Fruit fly (Drosophila melanogaster) whole organism, embryonic: ENCODE measurements around the gene ppk11.

Experiments used
- Aef1 ChIP-seq: fragments of 200-800 bp; sonication (Bioruptor generic); IDR thresholded peaks from 3 replicates; pipeline ENCODE4 v1.3.6; 2022; ENCODE audit warnings: missing biosample characterization, missing genetic modification characterization
- Awh ChIP-seq: fragments of 200-800 bp; sonication (Bioruptor generic); IDR thresholded peaks from 2 replicates; pipeline ENCODE4, ENCODE4 v1.3.6; 2022; ENCODE audit warnings: missing biosample characterization, missing genetic modification characterization
- CG10274 ChIP-seq: fragments of 200-800 bp; sonication (Bioruptor generic); optimal IDR thresholded peaks from 3 replicates; lab custom pipeline; 2017; ENCODE audit warnings: missing biosample characterization, mild to moderate bottlenecking, missing genetic modification characterization
- CG10543 ChIP-seq: fragments of 200-800 bp; sonication (Bioruptor generic); optimal IDR thresholded peaks from 3 replicates; lab custom pipeline; 2017; ENCODE audit warnings: missing biosample characterization, mild to moderate bottlenecking, missing genetic modification characterization, moderate library complexity
- CG10654 ChIP-seq: fragments of 200-800 bp; sonication (Bioruptor generic); optimal IDR thresholded peaks from 2 replicates; lab custom pipeline; 2016; ENCODE audit warnings: missing biosample characterization, missing genetic modification characterization
- CG12769 ChIP-seq: fragments of 200-800 bp; sonication (Bioruptor generic); optimal IDR thresholded peaks from 2 replicates; lab custom pipeline; 2019; ENCODE audit warnings: missing biosample characterization, mild to moderate bottlenecking, missing genetic modification characterization, moderate library complexity
- CG13894 ChIP-seq: fragments of 200-800 bp; sonication (Bioruptor generic); optimal IDR thresholded peaks from 3 replicates; lab custom pipeline; 2018; ENCODE audit warnings: missing biosample characterization, mild to moderate bottlenecking, missing genetic modification characterization, moderate library complexity
- CG14014 ChIP-seq: fragments of 200-800 bp; sonication (Bioruptor generic); IDR thresholded peaks from 2 replicates; pipeline ENCODE4 v1.3.6; 2022; ENCODE audit warnings: missing biosample characterization, missing genetic modification characterization
- CG2199 ChIP-seq: fragments of 200-800 bp; sonication (Bioruptor generic); IDR thresholded peaks from 3 replicates; pipeline ENCODE4 v1.3.6; 2022; ENCODE audit warnings: missing biosample characterization, missing genetic modification characterization
- CG33213 ChIP-seq: fragments of 200-800 bp; sonication (Bioruptor generic); optimal IDR thresholded peaks from 3 replicates; lab custom pipeline; 2016; ENCODE audit warnings: missing biosample characterization, missing genetic modification characterization
- CG3407 ChIP-seq: fragments of 200-800 bp; sonication (Bioruptor generic); optimal IDR thresholded peaks from 2 replicates; lab custom pipeline; 2018; ENCODE audit warnings: missing biosample characterization, mild to moderate bottlenecking, missing genetic modification characterization
- CG42726 ChIP-seq: fragments of 200-800 bp; sonication (Bioruptor generic); IDR thresholded peaks from 2 replicates; pipeline ENCODE4 v1.3.6; 2022; ENCODE audit warnings: missing biosample characterization, missing genetic modification characterization; ENCODE audit not compliant: partially characterized antibody
- CG8089 ChIP-seq: fragments of 200-800 bp; sonication (Bioruptor generic); optimal IDR thresholded peaks from 3 replicates; lab custom pipeline; 2016; ENCODE audit warnings: missing biosample characterization, missing genetic modification characterization
- Dek ChIP-seq: fragments of 200-800 bp; sonication (Bioruptor generic); optimal IDR thresholded peaks from 3 replicates; lab custom pipeline; 2019; ENCODE audit warnings: missing biosample characterization, mild to moderate bottlenecking, missing genetic modification characterization, moderate library complexity
- Ets97D ChIP-seq: fragments of 200-800 bp; sonication (Bioruptor generic); optimal IDR thresholded peaks from 3 replicates; lab custom pipeline; 2016; ENCODE audit warnings: missing biosample characterization, missing genetic modification characterization
- Hey ChIP-seq: fragments of 200-800 bp; sonication (Bioruptor generic); optimal IDR thresholded peaks from 3 replicates; lab custom pipeline; 2018; ENCODE audit warnings: missing biosample characterization, mild to moderate bottlenecking, missing genetic modification characterization
- HmgZ ChIP-seq: fragments of 200-800 bp; sonication (Bioruptor generic); optimal IDR thresholded peaks from 2 replicates; lab custom pipeline; 2018; ENCODE audit warnings: missing biosample characterization, mild to moderate bottlenecking, missing genetic modification characterization
- Hmr ChIP-seq: fragments of 200-800 bp; sonication (Bioruptor generic); optimal IDR thresholded peaks from 3 replicates; lab custom pipeline; 2017; ENCODE audit warnings: mild to moderate bottlenecking, missing biosample characterization, missing genetic modification reagents, missing genetic modification characterization
- Med ChIP-seq: fragments of 200-800 bp; sonication (Bioruptor generic); peaks from one replicate; lab custom pipeline; 2016; ENCODE audit warnings: missing biosample characterization, missing genetic modification characterization, mild to moderate bottlenecking, inconsistent platforms, moderate library complexity
- Meics ChIP-seq: fragments of 200-800 bp; sonication (Bioruptor generic); optimal IDR thresholded peaks from 2 replicates; lab custom pipeline; 2017; ENCODE audit warnings: missing biosample characterization, mild to moderate bottlenecking, missing genetic modification characterization
- Nf-YC ChIP-seq: fragments of 200-800 bp; optimal IDR thresholded peaks from 3 replicates; lab custom pipeline; 2019; ENCODE audit warnings: missing biosample characterization, mild to moderate bottlenecking, missing genetic modification characterization, moderate library complexity
- Pdp1 ChIP-seq, 2 experiments: fragments of 200-800 bp; sonication (Bioruptor generic); optimal IDR thresholded peaks; 3 replicates each; lab custom pipeline; 2016; ENCODE audit warnings: missing biosample characterization in 2 of 2, missing genetic modification characterization in 2 of 2, mild to moderate bottlenecking in 1 of 2, moderate library complexity in 1 of 2
- Sry-δ ChIP-seq: fragments of 200-800 bp; sonication (Bioruptor generic); optimal IDR thresholded peaks from 2 replicates; lab custom pipeline; 2016; ENCODE audit warnings: missing biosample characterization, missing genetic modification characterization
- abd-A ChIP-seq: fragments of 200-800 bp; sonication (Bioruptor generic); optimal IDR thresholded peaks from 3 replicates; lab custom pipeline; 2019; ENCODE audit warnings: missing biosample characterization, mild to moderate bottlenecking, missing genetic modification characterization, moderate library complexity
- ara ChIP-seq: fragments of 200-800 bp; sonication (Bioruptor generic); IDR thresholded peaks from 2 replicates; pipeline ENCODE4 v1.3.6; 2022; ENCODE audit warnings: missing biosample characterization, missing genetic modification characterization
- ci ChIP-seq: fragments of 200-800 bp; sonication (Bioruptor generic); IDR thresholded peaks from 3 replicates; pipeline ENCODE4 v1.3.6; 2022; ENCODE audit warnings: missing biosample characterization, missing genetic modification characterization
- cwo ChIP-seq: fragments of 200-800 bp; sonication (Bioruptor generic); optimal IDR thresholded peaks from 3 replicates; lab custom pipeline; 2017; ENCODE audit warnings: missing biosample characterization, missing genetic modification characterization, mild to moderate bottlenecking, moderate library complexity, missing genetic modification reagents
- dimm ChIP-seq: fragments of 200-800 bp; sonication (Bioruptor generic); IDR thresholded peaks from 2 replicates; pipeline ENCODE4 v1.3.6; 2022; ENCODE audit warnings: missing biosample characterization, missing genetic modification characterization
- grau ChIP-seq: fragments of 200-800 bp; optimal IDR thresholded peaks from 3 replicates; lab custom pipeline; 2019; ENCODE audit warnings: missing biosample characterization, mild to moderate bottlenecking, missing genetic modification characterization, moderate library complexity
- grn ChIP-seq: fragments of 200-800 bp; sonication (Bioruptor generic); optimal IDR thresholded peaks from 3 replicates; lab custom pipeline; 2017; ENCODE audit warnings: missing biosample characterization, missing genetic modification characterization
- gsb-n ChIP-seq: fragments of 200-800 bp; sonication (Bioruptor generic); optimal IDR thresholded peaks from 3 replicates; lab custom pipeline; 2018; ENCODE audit warnings: missing biosample characterization, mild to moderate bottlenecking, missing genetic modification characterization
- lbe ChIP-seq: fragments of 200-800 bp; sonication (Bioruptor generic); optimal IDR thresholded peaks from 2 replicates; lab custom pipeline; 2016; ENCODE audit warnings: missing biosample characterization, mild to moderate bottlenecking, missing genetic modification characterization
- org-1 ChIP-seq: fragments of 200-800 bp; sonication (Bioruptor generic); optimal IDR thresholded peaks from 2 replicates; lab custom pipeline; 2017; ENCODE audit warnings: missing biosample characterization, missing genetic modification characterization
- pros ChIP-seq: fragments of 200-800 bp; sonication (Bioruptor generic); optimal IDR thresholded peaks from 3 replicates; lab custom pipeline; 2019; ENCODE audit warnings: missing biosample characterization, mild to moderate bottlenecking, missing genetic modification characterization, moderate library complexity
- rib ChIP-seq: fragments of 200-800 bp; sonication (Bioruptor generic); IDR thresholded peaks from 2 replicates; pipeline ENCODE4 v1.3.6; 2022; ENCODE audit warnings: missing biosample characterization, missing genetic modification characterization
- sd ChIP-seq: fragments of 200-800 bp; sonication (Bioruptor generic); optimal IDR thresholded peaks from 3 replicates; lab custom pipeline; 2018; ENCODE audit warnings: missing biosample characterization, mild to moderate bottlenecking, missing genetic modification characterization, moderate library complexity
- sens ChIP-seq: fragments of 200-800 bp; sonication (Bioruptor generic); peaks from one replicate; lab custom pipeline; 2016; ENCODE audit warnings: missing biosample characterization, missing genetic modification characterization
- sr ChIP-seq: fragments of 200-800 bp; sonication (Bioruptor generic); IDR thresholded peaks from 3 replicates; pipeline ENCODE4 v1.3.6; 2022; ENCODE audit warnings: missing biosample characterization, missing genetic modification characterization

Gene ppk11

dm6 chr2L:9785917-9786432 lies 11.1 kb upstream of the ppk11 start (continued):
- peak; percentile 1 for TF ChIP-seq grau (tag; lab: Kevin White, UChicago)
- TF ChIP-seq CG12769 (tag; lab: Kevin White, UChicago) = peak; percentile 15
- TF ChIP-seq CG33213 (GFP tag; lab: Kevin White, UChicago) = no peak
- no peak for TF ChIP-seq CG3407
- TF ChIP-seq Nf-YC (tag; lab: Kevin White, UChicago) = peak; percentile 44
- 0 out of 2 replicates have a peak, but pooled peaks have one; percentile 20 for TF ChIP-seq Awh (GFP tag; lab: Robert Waterston, UW)
- no peak for TF ChIP-seq dimm (GFP tag; lab: Robert Waterston, UW)
- TF ChIP-seq sd = peak; percentile 51
- peak; percentile 5 for TF ChIP-seq lbe (GFP tag; lab: Kevin White, UChicago)
- TF ChIP-seq Pdp1 (GFP tag; optimal IDR thresholded peaks at IDR 0.05; lab: Kevin White, UChicago) = peak in 1 of 2 experiments; percentile 58
- 0 out of 2 replicates have a peak, but pooled peaks have one; percentile 18 for TF ChIP-seq CG14014 (GFP tag; lab: Robert Waterston, UW)
- peak; percentile 7 for TF ChIP-seq pros (GFP tag; lab: Kevin White, UChicago)
- TF ChIP-seq Ets97D (GFP tag; lab: Kevin White, UChicago) = no peak
- no peak for TF ChIP-seq org-1
- TF ChIP-seq ci (GFP tag; lab: Robert Waterston, UW) = no peak
- peak; percentile 30 for TF ChIP-seq Hmr
- no peak for TF ChIP-seq Dek (tag; lab: Kevin White, UChicago)
- TF ChIP-seq CG13894 (tag; lab: Kevin White, UChicago) = peak; percentile 60
- TF ChIP-seq ara = 0 out of 2 replicates have a peak, but pooled peaks have one; percentile 7
- TF ChIP-seq rib (GFP tag; lab: Robert Waterston, UW) = 0 out of 2 replicates have a peak, but pooled peaks have one; percentile 22
- no peak for TF ChIP-seq CG8089
- TF ChIP-seq abd-A (tag; lab: Kevin White, UChicago) = peak; percentile 95
- TF ChIP-seq Meics (GFP tag; lab: Kevin White, UChicago) = peak; percentile 10
- no peak for TF ChIP-seq sr (GFP tag; lab: Robert Waterston, UW)
- TF ChIP-seq Sry-δ (GFP tag; lab: Kevin White, UChicago) = no peak
- TF ChIP-seq CG10543 (GFP tag; lab: Kevin White, UChicago) = peak; percentile 55
- peak; percentile 17 for TF ChIP-seq gsb-n (tag; lab: Kevin White, UChicago)
- peak; percentile 63 for TF ChIP-seq cwo (GFP tag; lab: Kevin White, UChicago)
- TF ChIP-seq CG2199 (GFP tag; lab: Robert Waterston, UW) = no peak
- TF ChIP-seq HmgZ (tag; lab: Kevin White, UChicago) = peak; percentile 41
- TF ChIP-seq grn = peak; percentile 80
- TF ChIP-seq Hey (tag; lab: Kevin White, UChicago) = peak; percentile 54
- TF ChIP-seq CG10274 (GFP tag; lab: Kevin White, UChicago) = no peak

DNA sequence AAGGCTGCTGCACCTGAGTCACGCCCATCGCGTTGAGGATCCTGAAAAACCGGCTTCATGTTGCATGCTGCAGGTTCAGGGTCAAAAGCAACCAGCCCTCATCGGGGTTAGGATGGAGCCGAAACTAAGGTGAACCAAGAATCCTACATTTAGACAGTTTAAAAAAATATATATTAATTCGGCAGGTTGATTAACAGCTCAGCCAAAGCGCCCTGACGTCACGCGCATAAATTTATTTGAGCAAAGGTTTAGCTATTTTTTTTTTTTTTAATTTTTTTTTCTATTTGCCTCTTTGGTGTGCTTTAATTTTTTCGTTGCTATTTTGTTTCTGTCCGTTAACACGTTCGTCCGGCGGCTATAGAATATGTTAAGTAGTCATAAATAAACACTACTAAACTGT lies 9.6 kb upstream of the ppk11 start:
- TF ChIP-seq Aef1 (GFP tag; lab: Robert Waterston, UW) (no peak), sens (GFP tag; lab: Kevin White, UChicago) (peak; percentile 4)

DNA sequence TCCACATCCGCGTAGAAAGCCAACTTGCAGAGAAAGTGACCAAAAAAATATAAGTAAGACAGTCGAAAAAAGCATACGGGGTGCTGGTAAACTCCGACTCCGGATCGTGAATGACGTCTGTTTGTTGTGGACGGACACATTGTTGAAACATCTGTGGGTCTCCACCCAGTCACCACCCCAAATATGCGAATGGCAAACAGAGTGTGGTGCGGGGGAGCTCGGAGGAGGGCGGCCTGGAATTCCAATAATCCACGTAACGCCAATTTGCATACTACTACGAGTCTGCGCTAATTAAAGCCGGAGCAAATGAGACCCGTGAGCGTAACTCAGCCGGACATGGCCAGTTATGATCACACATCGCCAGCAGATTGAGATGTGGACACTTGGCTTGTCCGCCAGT lies 8.3 kb upstream of the ppk11 start:
- TF ChIP-seq CG42726 (GFP tag; lab: Robert Waterston, UW) (0 out of 2 replicates have a peak, but pooled peaks have one; percentile 13), sd (peak; percentile 79), Med (GFP tag; lab: Kevin White, UChicago) (peak; percentile 4), CG10654 (GFP tag; lab: Kevin White, UChicago) (no peak)
